Worm (Caenorhabditis elegans) whole organism, mixed stage, embryonic: ENCODE measurements around the gene Y66D12A.19.

Experiments
- M03D4.4 ChIP-seq: sonication (generic microtip); optimal IDR thresholded peaks from 2 replicates; lab custom pipeline; 2017; ENCODE audit warnings: mild to moderate bottlenecking, missing genetic modification characterization, missing compliant biosample characterization
- bed-3 ChIP-seq: fragments of 200-800 bp; sonication (Bioruptor generic); optimal IDR thresholded peaks from 3 replicates; lab custom pipeline; 2018; ENCODE audit warnings: mild to moderate bottlenecking, missing genetic modification characterization, moderate library complexity, missing compliant biosample characterization
- ceh-43 ChIP-seq: fragments of 200-800 bp; sonication (Bioruptor generic); optimal IDR thresholded peaks from 2 replicates; lab custom pipeline; 2018; ENCODE audit warnings: mild to moderate bottlenecking, missing genetic modification characterization, moderate library complexity, missing compliant biosample characterization
- ceh-83 ChIP-seq: fragments of 200-800 bp; sonication (Bioruptor generic); optimal IDR thresholded peaks from 2 replicates; lab custom pipeline; 2018; ENCODE audit warnings: mild to moderate bottlenecking, missing genetic modification characterization, missing compliant biosample characterization
- ces-1 ChIP-seq: fragments of 150-350 bp; optimal IDR thresholded peaks from 2 replicates; lab custom pipeline; 2014; ENCODE audit warnings: missing biosample characterization, missing genetic modification reagents, missing genetic modification characterization
- cnd-1 ChIP-seq: fragments of 200-800 bp; sonication (Bioruptor generic); optimal IDR thresholded peaks from 2 replicates; lab custom pipeline; 2018; ENCODE audit warnings: mild to moderate bottlenecking, missing genetic modification characterization, missing compliant biosample characterization
- elt-1 ChIP-seq: sonication (generic microtip); optimal IDR thresholded peaks from 2 replicates; lab custom pipeline; 2017; ENCODE audit warnings: missing genetic modification characterization, mild to moderate bottlenecking, missing compliant biosample characterization, antibody characterized with exemption, moderate library complexity, borderline replicate concordance; ENCODE audit not compliant: insufficient read depth
- elt-3 ChIP-seq: fragments of 150-350 bp; optimal IDR thresholded peaks from 2 replicates; lab custom pipeline; 2014; ENCODE audit warnings: missing biosample characterization, missing genetic modification characterization
- ham-2 ChIP-seq: fragments of 200-800 bp; sonication (Bioruptor generic); optimal IDR thresholded peaks from 2 replicates; lab custom pipeline; 2018; ENCODE audit warnings: mild to moderate bottlenecking, missing genetic modification characterization, missing compliant biosample characterization
- hlh-1 ChIP-seq: fragments of 150-350 bp; optimal IDR thresholded peaks from 2 replicates; lab custom pipeline; 2014; ENCODE audit warnings: missing biosample characterization, missing genetic modification reagents, missing genetic modification characterization
- lin-13 ChIP-seq: fragments of 150-350 bp; optimal IDR thresholded peaks from 2 replicates; lab custom pipeline; 2014; ENCODE audit warnings: missing biosample characterization, missing genetic modification characterization
- lin-32 ChIP-seq: fragments of 200-800 bp; sonication (Bioruptor generic); optimal IDR thresholded peaks from 2 replicates; lab custom pipeline; 2018; ENCODE audit warnings: mild to moderate bottlenecking, missing genetic modification characterization, missing compliant biosample characterization
- lsy-2 ChIP-seq: fragments of 150-350 bp; optimal IDR thresholded peaks from 2 replicates; lab custom pipeline; 2014; ENCODE audit warnings: missing biosample characterization, missing genetic modification characterization
- nhr-2 ChIP-seq: fragments of 150-350 bp; optimal IDR thresholded peaks from 2 replicates; lab custom pipeline; 2014; ENCODE audit warnings: missing biosample characterization, missing genetic modification characterization
- nhr-237 ChIP-seq: fragments of 150-350 bp; optimal IDR thresholded peaks from 2 replicates; lab custom pipeline; 2014; ENCODE audit warnings: missing biosample characterization, missing genetic modification characterization
- nhr-28 ChIP-seq: fragments of 150-350 bp; optimal IDR thresholded peaks from 2 replicates; lab custom pipeline; 2014; ENCODE audit warnings: missing biosample characterization, missing genetic modification characterization
- pha-4 ChIP-seq: fragments of 150-350 bp; optimal IDR thresholded peaks from 2 replicates; lab custom pipeline; 2018; ENCODE audit warnings: missing biosample characterization, missing genetic modification reagents, missing genetic modification characterization
- snpc-4 ChIP-seq: fragments of 150-350 bp; optimal IDR thresholded peaks from 2 replicates; lab custom pipeline; 2014; ENCODE audit warnings: missing biosample characterization, missing genetic modification characterization
- sptf-1 ChIP-seq: sonication (generic microtip); optimal IDR thresholded peaks from 2 replicates; lab custom pipeline; 2017; ENCODE audit warnings: mild to moderate bottlenecking, missing genetic modification characterization, moderate library complexity, missing compliant biosample characterization
- tbx-8 ChIP-seq: fragments of 200-800 bp; sonication (Bioruptor generic); optimal IDR thresholded peaks from 2 replicates; lab custom pipeline; 2018; ENCODE audit warnings: mild to moderate bottlenecking, missing genetic modification characterization, moderate library complexity, missing compliant biosample characterization
- unc-120 ChIP-seq: sonication (generic microtip); optimal IDR thresholded peaks from 2 replicates; lab custom pipeline; 2017; ENCODE audit warnings: missing genetic modification characterization, missing compliant biosample characterization; ENCODE audit not compliant: poor library complexity, severe bottlenecking
- unc-62 ChIP-seq: fragments of 150-350 bp; optimal IDR thresholded peaks from 2 replicates; lab custom pipeline; 2014; ENCODE audit warnings: missing biosample characterization, missing genetic modification reagents, missing genetic modification characterization
- zip-8 ChIP-seq: fragments of 150-350 bp; optimal IDR thresholded peaks from 2 replicates; lab custom pipeline; 2014; ENCODE audit warnings: missing biosample characterization, missing genetic modification characterization
- ztf-11 ChIP-seq: fragments of 150-350 bp; optimal IDR thresholded peaks from 2 replicates; lab custom pipeline; 2014; ENCODE audit warnings: missing biosample characterization, missing genetic modification characterization

Y66D12A.19 gene

DNA sequence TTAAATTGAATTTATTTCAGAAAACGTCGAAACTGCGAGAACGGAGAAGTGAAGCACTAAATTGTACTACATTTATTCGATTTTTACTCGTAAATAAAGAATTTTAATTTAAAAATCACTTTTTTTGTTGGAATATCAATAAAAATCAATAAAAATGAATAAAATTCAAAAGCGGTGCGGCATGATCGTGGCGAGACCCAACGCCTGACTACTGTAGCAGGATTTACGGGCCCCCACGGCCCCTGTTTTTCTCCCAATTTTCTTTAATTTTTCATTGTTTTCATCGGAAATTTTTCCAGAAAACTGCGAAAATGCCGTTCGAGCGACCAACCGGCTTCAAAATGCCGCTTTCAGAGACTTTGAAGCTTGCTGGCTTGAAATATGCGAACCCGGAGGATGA, at the start of gene Y66D12A.19:
Y66D12A.19 (plus strand) TSS at position 266 of the 400 bp plus-strand sequence.
- no peak for TF ChIP-seq ztf-11
- TF ChIP-seq tbx-8 (GFP tag; lab: Kevin White, UChicago): no peak
- no peak for TF ChIP-seq ceh-83 (GFP tag; lab: Kevin White, UChicago)
- TF ChIP-seq nhr-2 (tag; lab: Kevin White, UChicago): no peak

DNA sequence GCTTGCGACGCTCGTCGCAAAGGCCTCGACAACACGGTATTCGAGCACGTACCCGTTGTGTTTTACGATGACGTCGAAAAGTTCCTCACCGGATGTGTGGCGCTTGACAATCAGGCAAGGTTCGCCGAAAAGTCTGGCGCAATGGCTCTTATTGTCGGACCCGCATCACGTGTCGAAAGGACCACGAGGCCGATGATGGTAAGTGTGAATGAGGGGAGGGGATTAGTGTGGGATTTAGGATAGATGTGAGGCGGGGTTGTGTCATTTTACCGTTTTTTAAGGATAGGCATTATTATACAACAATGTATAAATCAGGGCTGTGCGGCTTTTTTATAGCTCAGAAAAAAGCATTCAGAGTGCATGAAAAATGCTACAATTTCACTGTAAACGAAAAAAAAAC, 49.1 kb upstream of the Y66D12A.19 start:
- no peak for TF ChIP-seq elt-1 (tag; lab: Kevin White, UChicago)
- TF ChIP-seq zip-8 (tag; lab: Kevin White, UChicago): peak; percentile 2

DNA sequence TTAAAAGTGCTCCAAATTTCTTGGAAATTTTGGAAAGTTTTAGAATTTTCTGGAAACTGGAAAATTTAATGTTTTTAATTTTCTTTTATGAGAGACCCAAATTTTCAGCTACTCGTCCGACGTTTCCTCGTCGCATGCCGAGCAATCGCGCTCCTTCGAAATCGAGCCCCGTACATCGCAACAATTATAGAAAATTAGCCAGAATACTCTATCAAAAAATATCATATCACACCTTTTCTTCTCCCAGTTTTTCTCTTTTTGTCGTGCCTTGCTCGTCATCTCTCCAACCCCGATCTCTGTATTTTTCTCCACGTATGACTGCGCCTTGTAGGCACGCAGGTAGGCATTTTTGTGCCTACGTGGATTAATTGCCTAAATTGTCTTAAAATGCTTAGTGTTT, 46.5 kb upstream of the Y66D12A.19 start:
- no peak for TF ChIP-seq lsy-2 (tag; lab: Kevin White, UChicago)
- no peak for TF ChIP-seq unc-62 (GFP tag; lab: Kevin White, UChicago)
- TF ChIP-seq cnd-1 (tag; lab: Kevin White, UChicago): no peak
- no peak for TF ChIP-seq zip-8 (tag; lab: Kevin White, UChicago)
- TF ChIP-seq ces-1 (GFP tag; lab: Kevin White, UChicago): no peak
- TF ChIP-seq, all 35 proteins: peak for 0

DNA sequence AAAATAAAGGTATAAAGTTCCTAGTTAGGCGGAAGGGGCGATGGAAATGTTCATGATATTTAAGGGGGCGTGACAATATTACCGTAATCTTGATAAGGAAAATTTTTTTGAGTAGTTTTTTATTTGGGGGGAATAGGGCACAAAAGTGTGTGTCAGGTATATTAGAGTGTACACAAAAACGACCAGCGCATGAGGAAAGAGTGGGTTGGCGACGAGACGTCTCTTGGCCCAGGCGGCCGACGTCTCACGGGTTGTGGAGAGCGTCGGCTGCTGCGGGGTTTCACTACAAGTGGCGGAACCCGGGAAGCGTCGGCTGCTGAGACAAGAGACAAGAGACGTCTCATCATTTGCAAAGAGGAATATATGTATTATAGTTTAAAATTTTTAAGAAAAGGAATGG, 45.2 kb upstream of the Y66D12A.19 start:
- TF ChIP-seq sptf-1 (tag; lab: Kevin White, UChicago) (peak; percentile 35), ceh-83 (GFP tag; lab: Kevin White, UChicago) (peak; percentile 37), tbx-8 (GFP tag; lab: Kevin White, UChicago) (peak; percentile 16), snpc-4 (tag; lab: Kevin White, UChicago) (no peak), M03D4.4 (tag; lab: Kevin White, UChicago) (peak; percentile 72), lin-13 (tag; lab: Kevin White, UChicago) (peak; percentile 49), bed-3 (no peak), ceh-43 (GFP tag; lab: Kevin White, UChicago) (no peak), ham-2 (GFP tag; lab: Kevin White, UChicago) (no peak)

DNA sequence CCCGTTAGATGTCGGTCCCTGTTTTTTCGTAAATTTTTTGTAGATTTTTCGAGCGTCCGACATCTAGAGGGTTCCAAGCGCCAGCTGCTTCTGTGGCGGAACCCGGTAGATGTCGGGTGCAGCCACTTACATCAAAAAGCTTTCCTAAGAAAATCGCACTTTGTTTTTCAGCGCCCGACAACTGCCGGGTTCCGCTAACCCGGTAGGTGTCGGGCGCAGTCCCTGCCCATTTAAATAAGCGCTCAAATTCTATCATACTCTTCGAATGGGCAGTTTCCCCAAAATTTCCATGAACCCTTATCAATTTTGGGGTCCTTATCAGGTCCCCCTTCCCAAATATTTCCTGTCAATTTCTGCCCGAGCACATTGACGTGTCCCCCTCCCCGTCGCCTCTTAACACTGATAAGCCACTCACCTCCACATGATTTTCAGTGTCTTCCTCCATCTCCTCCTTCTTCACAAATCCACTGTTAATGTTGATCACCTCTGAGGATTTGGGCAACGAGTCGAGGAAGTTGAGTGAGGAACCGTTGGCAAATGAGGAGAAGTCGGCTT, 43.4 kb upstream of the Y66D12A.19 start:
- no peak for TF ChIP-seq ztf-11
- no peak for TF ChIP-seq nhr-237
- TF ChIP-seq hlh-1 (tag; lab: Kevin White, UChicago): no peak
- no peak for TF ChIP-seq M03D4.4 (tag; lab: Kevin White, UChicago)
- TF ChIP-seq bed-3: no peak

DNA sequence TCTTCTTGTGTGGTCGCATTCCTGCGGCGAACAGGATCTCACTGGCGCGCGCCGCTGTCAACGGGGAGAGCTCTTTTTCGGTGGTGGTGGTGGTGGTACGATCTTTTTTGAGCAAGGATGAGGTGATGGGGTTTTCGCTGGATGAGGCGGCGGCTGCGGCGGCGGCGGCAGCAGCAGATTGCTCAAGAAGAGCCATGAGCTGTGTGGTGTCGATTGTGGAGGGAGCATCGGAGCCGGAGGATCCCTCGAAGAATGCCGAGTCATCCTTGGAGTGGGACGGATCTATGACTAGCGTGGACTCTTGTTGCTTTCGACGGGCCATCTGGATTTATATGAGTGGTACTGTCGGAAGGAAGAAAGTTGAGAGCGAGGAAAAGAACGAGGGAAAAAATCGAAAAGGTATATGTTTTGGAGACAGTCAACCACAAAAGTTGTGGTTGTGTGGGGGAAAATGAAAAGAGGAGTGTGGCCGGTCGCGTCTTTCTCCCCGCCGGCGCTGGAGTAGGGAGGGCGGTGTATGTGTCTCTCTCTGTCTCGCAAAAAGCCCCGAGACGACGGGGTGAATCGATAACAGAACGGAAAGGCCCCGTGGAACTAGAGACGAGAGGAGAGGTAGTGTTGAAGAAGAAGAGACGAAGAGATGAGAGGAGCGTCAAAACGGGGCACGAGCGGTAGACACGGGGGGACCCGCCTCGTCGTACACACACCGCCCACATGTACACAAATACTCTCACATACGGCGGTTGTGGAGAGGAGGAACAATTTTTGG, 42.3 kb upstream of the Y66D12A.19 start:
- no peak for TF ChIP-seq unc-62 (GFP tag; lab: Kevin White, UChicago)
- no peak for TF ChIP-seq ztf-11
- no peak for TF ChIP-seq snpc-4 (tag; lab: Kevin White, UChicago)
- no peak for TF ChIP-seq elt-3
- no peak for TF ChIP-seq ham-2 (GFP tag; lab: Kevin White, UChicago)
- TF ChIP-seq unc-120 (tag; lab: Kevin White, UChicago): peak; percentile 61
- no peak for TF ChIP-seq lsy-2 (tag; lab: Kevin White, UChicago)
- no peak for TF ChIP-seq lin-32 (GFP tag; lab: Kevin White, UChicago)
- TF ChIP-seq sptf-1 (tag; lab: Kevin White, UChicago): peak; percentile 52
- TF ChIP-seq bed-3: no peak
- no peak for TF ChIP-seq tbx-8 (GFP tag; lab: Kevin White, UChicago)
- TF ChIP-seq hlh-1 (tag; lab: Kevin White, UChicago): peak; percentile 20
- no peak for TF ChIP-seq nhr-28 (tag; lab: Kevin White, UChicago)
- TF ChIP-seq M03D4.4 (tag; lab: Kevin White, UChicago): no peak
- no peak for TF ChIP-seq lin-13 (tag; lab: Kevin White, UChicago)
- no peak for TF ChIP-seq elt-1 (tag; lab: Kevin White, UChicago)
- no peak for TF ChIP-seq pha-4
- no peak for TF ChIP-seq ces-1 (GFP tag; lab: Kevin White, UChicago)
- TF ChIP-seq ceh-83 (GFP tag; lab: Kevin White, UChicago): peak; percentile 54
